Fruit fly (Drosophila melanogaster) whole organism, embryonic: ENCODE data around the gene bi.

ENCODE experiments used
- ash1 ChIP-seq: fragments of 200-800 bp; sonication (Bioruptor generic); optimal IDR thresholded peaks from 2 replicates; lab custom pipeline; 2018; ENCODE audit warnings: missing biosample characterization, mild to moderate bottlenecking, missing genetic modification characterization
- crp ChIP-seq, 2 experiments: fragments of 200-800 bp; sonication (Bioruptor generic); optimal IDR thresholded peaks; 2 replicates in 1 of 2; 3 replicates in 1 of 2; lab custom pipeline; 2017; ENCODE audit warnings: missing biosample characterization in 2 of 2, missing genetic modification characterization in 2 of 2, mild to moderate bottlenecking in 1 of 2, moderate library complexity in 1 of 2
- phol ChIP-seq: fragments of 200-800 bp; sonication (Bioruptor generic); optimal IDR thresholded peaks from 3 replicates; lab custom pipeline; 2018; ENCODE audit warnings: missing biosample characterization, mild to moderate bottlenecking, missing genetic modification characterization, moderate library complexity
- tin ChIP-seq: fragments of 200-800 bp; sonication (Bioruptor generic); optimal IDR thresholded peaks from 3 replicates; lab custom pipeline; 2016; ENCODE audit warnings: missing biosample characterization, missing genetic modification characterization
- usp ChIP-seq: fragments of >200 bp; optimal IDR thresholded peaks from 2 replicates; lab custom pipeline; 2017; ENCODE audit warnings: missing biosample characterization, missing genetic modification characterization

DNA sequence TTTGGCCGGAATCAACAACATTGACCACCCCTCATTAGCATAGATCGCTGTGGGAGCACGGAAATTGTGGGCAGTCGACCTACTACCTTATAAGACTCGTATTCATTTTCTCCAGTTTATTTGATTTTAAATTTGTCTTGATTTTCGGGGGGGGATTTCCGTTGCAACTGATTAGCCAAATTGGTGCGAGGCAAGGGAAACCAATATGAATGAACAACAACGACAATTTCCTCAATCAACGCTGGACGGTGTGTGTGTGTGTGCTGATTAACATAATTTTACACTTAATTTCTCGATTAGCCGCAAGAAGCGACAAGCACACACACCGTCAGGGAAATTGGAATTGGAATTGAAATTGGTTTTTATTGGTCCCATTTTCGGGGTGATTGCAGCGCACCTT, 56.5 kb downstream of the bi start:
- TF ChIP-seq tin (GFP tag; lab: Kevin White, UChicago) (no peak), crp (GFP tag; optimal IDR thresholded peaks at IDR 0.05; lab: Kevin White, UChicago) (no peak), phol (no peak), ash1 (GFP tag; lab: Kevin White, UChicago) (no peak), usp (GFP tag; lab: Kevin White, UChicago) (no peak)
